Worm (Caenorhabditis elegans) whole organism, early embryonic: ENCODE results near the gene srg-6.

Experiments
- ama-1 ChIP-seq: fragments of 150-350 bp; optimal IDR thresholded peaks from 2 replicates; lab custom pipeline; 2014
- ceh-13 ChIP-seq: fragments of 200-800 bp; sonication (Bioruptor generic); optimal IDR thresholded peaks from 2 replicates; lab custom pipeline; 2018; ENCODE audit warnings: mild to moderate bottlenecking, missing genetic modification characterization, missing compliant biosample characterization
- pes-1 ChIP-seq: fragments of 200-800 bp; sonication (Bioruptor generic); IDR thresholded peaks from 2 replicates; pipeline ENCODE4 v1.3.6; 2022; ENCODE audit warnings: missing genetic modification reagents, missing genetic modification characterization, missing compliant biosample characterization

DNA sequence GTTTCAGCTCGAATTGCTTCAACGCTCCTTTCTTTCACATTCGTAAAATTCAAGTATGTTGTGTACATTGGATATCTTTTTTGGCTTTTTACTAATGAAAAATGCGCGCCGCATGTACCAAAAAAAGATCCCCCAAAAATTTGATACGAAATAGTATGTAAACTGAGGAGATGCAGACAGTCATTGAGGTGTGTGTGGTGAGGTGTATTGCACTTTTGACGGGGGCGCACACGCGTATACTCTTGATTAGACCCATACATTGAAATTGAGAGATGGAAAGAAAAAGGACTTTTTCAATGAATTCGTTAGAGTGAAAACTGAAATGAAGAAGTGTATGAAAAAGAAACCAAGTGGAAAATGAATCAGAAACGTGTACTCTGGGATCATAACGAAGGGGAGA is 44.4 kb downstream of the srg-6 start:
- no peak for TF ChIP-seq ceh-13 (GFP tag; lab: Kevin White, UChicago)
- no peak for TF ChIP-seq pes-1 (GFP tag; lab: Robert Waterston, UW)
- no peak for TF ChIP-seq ama-1
